Worm (Caenorhabditis elegans) whole organism, young adult: ENCODE measurements around the gene Y55D5A.4.

Source experiments
- B0019.2 ChIP-seq: fragments of 200-800 bp; sonication (Bioruptor generic); conservative IDR thresholded peaks from 2 replicates; pipeline ENCODE4 v1.3.6; 2022; ENCODE audit warnings: missing genetic modification reagents, missing genetic modification characterization, missing compliant biosample characterization
- F22D6.2 ChIP-seq: sonication (generic microtip); optimal IDR thresholded peaks from 2 replicates; lab custom pipeline; 2016; ENCODE audit warnings: mild to moderate bottlenecking, missing genetic modification characterization, missing compliant biosample characterization
- Y53F4B.3 ChIP-seq: fragments of 200-800 bp; sonication (Bioruptor generic); IDR thresholded peaks from 2 replicates; pipeline ENCODE4 v1.3.6; 2022; ENCODE audit warnings: missing genetic modification reagents, missing genetic modification characterization, missing compliant biosample characterization
- attf-3 ChIP-seq: fragments of 200-800 bp; sonication (Bioruptor generic); conservative IDR thresholded peaks from 2 replicates; pipeline ENCODE4 v1.3.6; 2022; ENCODE audit warnings: missing genetic modification reagents, missing genetic modification characterization, missing compliant biosample characterization
- bed-1 ChIP-seq: fragments of 200-800 bp; sonication (Bioruptor generic); IDR thresholded peaks from 2 replicates; pipeline ENCODE4 v1.3.6; 2022; ENCODE audit warnings: missing genetic modification reagents, missing genetic modification characterization, missing compliant biosample characterization
- cebp-1 ChIP-seq, 2 experiments: fragments of 200-800 bp in 1 of 2; sonication (Bioruptor generic) in 1 of 2; sonication (generic microtip) in 1 of 2; IDR thresholded peaks in 1 of 2; optimal IDR thresholded peaks in 1 of 2; 2 replicates each; pipeline versions ENCODE4 v1.3.6 to Lab custom; 2017 to 2022; ENCODE audit warnings: missing compliant biosample characterization in 2 of 2, missing genetic modification characterization in 2 of 2, mild to moderate bottlenecking in 1 of 2, missing genetic modification reagents in 1 of 2, moderate library complexity in 1 of 2
- ceh-79 ChIP-seq: sonication (generic microtip); optimal IDR thresholded peaks from 2 replicates; lab custom pipeline; 2017; ENCODE audit warnings: mild to moderate bottlenecking, missing genetic modification characterization, missing compliant biosample characterization
- chd-7 ChIP-seq: sonication (generic microtip); optimal IDR thresholded peaks from 2 replicates; lab custom pipeline; 2016; ENCODE audit warnings: mild to moderate bottlenecking, missing genetic modification characterization, moderate library complexity, missing compliant biosample characterization
- dpl-1 ChIP-seq: fragments of 150-350 bp; optimal IDR thresholded peaks from 2 replicates; lab custom pipeline; 2014; ENCODE audit warnings: missing biosample characterization, missing genetic modification reagents, missing genetic modification characterization
- efl-1 ChIP-seq: fragments of 150-350 bp; optimal IDR thresholded peaks from 2 replicates; lab custom pipeline; 2014; ENCODE audit warnings: missing biosample characterization, missing genetic modification reagents, missing genetic modification characterization
- him-1 ChIP-seq: sonication (generic microtip); optimal IDR thresholded peaks from 2 replicates; lab custom pipeline; 2016; ENCODE audit warnings: missing genotype, missing genetic modification reagents, missing genetic modification characterization, missing compliant biosample characterization
- hlh-26 ChIP-seq: fragments of 200-800 bp; sonication (Bioruptor generic); conservative IDR thresholded peaks from 2 replicates; pipeline ENCODE4 v1.3.6; 2022; ENCODE audit warnings: missing genetic modification reagents, missing genetic modification characterization, missing compliant biosample characterization
- hmg-1.2 ChIP-seq: fragments of 200-800 bp; sonication (Bioruptor generic); IDR thresholded peaks from 2 replicates; pipeline ENCODE4 v1.3.6; 2022; ENCODE audit warnings: missing genetic modification reagents, missing genetic modification characterization, missing compliant biosample characterization
- hmg-20 ChIP-seq: fragments of 200-800 bp; sonication (Bioruptor generic); IDR thresholded peaks from 2 replicates; pipeline ENCODE4 v1.3.6; 2022; ENCODE audit warnings: missing genetic modification reagents, missing genetic modification characterization, missing compliant biosample characterization
- lin-40 ChIP-seq: sonication (generic microtip); optimal IDR thresholded peaks from 2 replicates; lab custom pipeline; 2016; ENCODE audit warnings: missing genetic modification characterization, mild to moderate bottlenecking, missing compliant biosample characterization, missing genotype, missing genetic modification reagents
- madf-10 ChIP-seq: sonication (generic microtip); optimal IDR thresholded peaks from 2 replicates; lab custom pipeline; 2016; ENCODE audit warnings: mild to moderate bottlenecking, missing genetic modification characterization, missing compliant biosample characterization
- madf-3 ChIP-seq: fragments of 200-800 bp; sonication (Bioruptor generic); IDR thresholded peaks from 2 replicates; pipeline ENCODE4 v1.3.6; 2022; ENCODE audit warnings: missing genetic modification reagents, missing genetic modification characterization, missing compliant biosample characterization
- madf-6 ChIP-seq: fragments of 200-800 bp; sonication (Bioruptor generic); IDR thresholded peaks from 2 replicates; pipeline ENCODE4 v1.3.6; 2022; ENCODE audit warnings: missing genetic modification reagents, missing genetic modification characterization, missing compliant biosample characterization
- mcd-1 ChIP-seq: fragments of 200-800 bp; sonication (Bioruptor generic); IDR thresholded peaks from 2 replicates; pipeline ENCODE4 v1.3.6; 2022; ENCODE audit warnings: missing genetic modification reagents, missing genetic modification characterization, missing compliant biosample characterization
- nhr-90 ChIP-seq: sonication (generic microtip); optimal IDR thresholded peaks from 2 replicates; lab custom pipeline; 2016; ENCODE audit warnings: missing genotype, mild to moderate bottlenecking, missing genetic modification characterization, missing compliant biosample characterization
- pbrm-1 ChIP-seq: fragments of 200-800 bp; sonication (Bioruptor generic); IDR thresholded peaks from 2 replicates; pipeline ENCODE4 v1.3.6; 2022; ENCODE audit warnings: missing genetic modification reagents, missing genetic modification characterization, missing compliant biosample characterization
- rcor-1 ChIP-seq: fragments of 200-800 bp; sonication (Bioruptor generic); IDR thresholded peaks from 2 replicates; pipeline ENCODE4 v1.3.6; 2022; ENCODE audit warnings: missing genetic modification reagents, missing genetic modification characterization, missing compliant biosample characterization
- sea-2 ChIP-seq: fragments of 200-800 bp; sonication (Bioruptor generic); IDR thresholded peaks from 2 replicates; pipeline ENCODE4 v1.3.6; 2022; ENCODE audit warnings: missing genetic modification characterization, missing compliant biosample characterization
- sptf-2 ChIP-seq: fragments of 200-800 bp; sonication (Bioruptor generic); optimal IDR thresholded peaks from 2 replicates; lab custom pipeline; 2018; ENCODE audit warnings: mild to moderate bottlenecking, missing genetic modification characterization, missing compliant biosample characterization
- tbp1 ChIP-seq: fragments of 200-800 bp; sonication (Bioruptor generic); optimal IDR thresholded peaks from 2 replicates; lab custom pipeline; 2018; ENCODE audit warnings: mild to moderate bottlenecking, missing genetic modification characterization, missing compliant biosample characterization
- zfh-2 ChIP-seq: fragments of 200-800 bp; sonication (Bioruptor generic); conservative IDR thresholded peaks from 2 replicates; pipeline ENCODE4 v1.3.6; 2022; ENCODE audit warnings: missing genetic modification reagents, missing genetic modification characterization, missing compliant biosample characterization
- zim-3 ChIP-seq: sonication (generic microtip); optimal IDR thresholded peaks from 2 replicates; lab custom pipeline; 2017; ENCODE audit warnings: mild to moderate bottlenecking, missing genetic modification characterization, moderate library complexity, missing compliant biosample characterization
- ztf-18 ChIP-seq: sonication (generic microtip); optimal IDR thresholded peaks from 2 replicates; lab custom pipeline; 2016; ENCODE audit warnings: missing genotype, mild to moderate bottlenecking, missing genetic modification characterization, missing compliant biosample characterization
- ztf-26 ChIP-seq: sonication (generic microtip); optimal IDR thresholded peaks from 2 replicates; lab custom pipeline; 2017; ENCODE audit warnings: missing genetic modification characterization, missing compliant biosample characterization
- ztf-3 ChIP-seq: fragments of 200-800 bp; sonication (Bioruptor generic); optimal IDR thresholded peaks from 2 replicates; lab custom pipeline; 2018; ENCODE audit warnings: mild to moderate bottlenecking, missing genetic modification characterization, missing compliant biosample characterization
- ztf-6 ChIP-seq: fragments of 200-800 bp; sonication (Bioruptor generic); IDR thresholded peaks from 2 replicates; pipeline ENCODE4 v1.3.6; 2022; ENCODE audit warnings: missing genetic modification reagents, missing genetic modification characterization, missing compliant biosample characterization

Y55D5A.4 gene

ce11 chrIII:3011644-3012043 is 21.8 kb upstream of the Y55D5A.4 start:
- TF ChIP-seq bed-1 (GFP tag; lab: Robert Waterston, UW) = 0 out of 2 replicates have a peak, but pooled peaks have one; percentile 57

- TF ChIP-seq hmg-20 (GFP tag; lab: Robert Waterston, UW) = no peak
- TF ChIP-seq B0019.2 (GFP tag; lab: Robert Waterston, UW) = no peak
- no peak for TF ChIP-seq ztf-6 (GFP tag; lab: Robert Waterston, UW)
- TF ChIP-seq, all 124 proteins: peak for 0
Measured at ce11 chrIII:2995288-2995687, 5.4 kb upstream of the Y55D5A.4 start.

- TF ChIP-seq him-1 (tag; lab: Kevin White, UChicago) (peak; percentile 1), sptf-2 (GFP tag; lab: Kevin White, UChicago) (no peak), madf-6 (no peak), cebp-1 (GFP tag; IDR thresholded peaks at IDR 0.05; lab: Robert Waterston, UW) (no peak), cebp-1 (tag; optimal IDR thresholded peaks at IDR 0.05; lab: Kevin White, UChicago) (no peak), nhr-90 (tag; lab: Kevin White, UChicago) (no peak), mcd-1 (no peak), ceh-79 (no peak)
Measured at ce11 chrIII:2993963-2994362, 4.1 kb upstream of the Y55D5A.4 start.

- TF ChIP-seq lin-40 (tag; lab: Kevin White, UChicago) = no peak
- TF ChIP-seq ztf-18 (tag; lab: Kevin White, UChicago) = no peak
- no peak for TF ChIP-seq ceh-79
- TF ChIP-seq him-1 (tag; lab: Kevin White, UChicago) = no peak
- no peak for TF ChIP-seq sea-2
- peak; percentile 43; the same call in 1 of the 2 replicates for TF ChIP-seq zfh-2 (GFP tag; lab: Robert Waterston, UW)
- no peak for TF ChIP-seq ztf-6 (GFP tag; lab: Robert Waterston, UW)
- peak; percentile 94 for TF ChIP-seq hmg-1.2
Measured at ce11 chrIII:2992234-2992633, 2.4 kb upstream of the Y55D5A.4 start.

ce11 chrIII:2983044-2983443 is 6.8 kb downstream of the Y55D5A.4 start:
- TF ChIP-seq F22D6.2 (tag; lab: Kevin White, UChicago) = no peak
- no peak for TF ChIP-seq lin-40 (tag; lab: Kevin White, UChicago)
- no peak for TF ChIP-seq Y53F4B.3 (GFP tag; lab: Robert Waterston, UW)
- no peak for TF ChIP-seq ztf-3 (GFP tag; lab: Kevin White, UChicago)
- TF ChIP-seq chd-7 (tag; lab: Kevin White, UChicago) = no peak
- no peak for TF ChIP-seq pbrm-1 (GFP tag; lab: Robert Waterston, UW)
- TF ChIP-seq ztf-26 (tag; lab: Kevin White, UChicago) = no peak
- TF ChIP-seq madf-10 = no peak

ce11 chrIII:2982109-2982508 is 7.7 kb downstream of the Y55D5A.4 start, which contains the start of gene Y55D5A.1:
Gene Y55D5A.1, plus strand, starts transcription at chrIII:2982409.
- TF ChIP-seq attf-3 (GFP tag; lab: Robert Waterston, UW) (no peak), sptf-2 (GFP tag; lab: Kevin White, UChicago) (no peak), rcor-1 (GFP tag; lab: Robert Waterston, UW) (no peak), dpl-1 (no peak), efl-1 (GFP tag; lab: Kevin White, UChicago) (no peak), tbp1 (GFP tag; lab: Kevin White, UChicago) (no peak), madf-3 (no peak), ztf-3 (GFP tag; lab: Kevin White, UChicago) (no peak), zim-3 (tag; lab: Kevin White, UChicago) (no peak), hlh-26 (GFP tag; lab: Robert Waterston, UW) (no peak)
